Worm (Caenorhabditis elegans) whole organism, L2 larva: ENCODE data around the gene twk-21.
A peak's percentile ranks its signal among the peaks of the same experiment; 100 is the strongest.

Source experiments
- F13H6.1 ChIP-seq: sonication (generic microtip); optimal IDR thresholded peaks from 2 replicates; lab custom pipeline; 2016; ENCODE audit warnings: missing genetic modification characterization, missing compliant biosample characterization
- ZK546.5 ChIP-seq: sonication (generic microtip); optimal IDR thresholded peaks from 2 replicates; lab custom pipeline; 2017; ENCODE audit warnings: missing biosample characterization, missing genetic modification characterization
- aly-2 ChIP-seq: fragments of 150-350 bp; optimal IDR thresholded peaks from 2 replicates; lab custom pipeline; 2014; ENCODE audit warnings: missing biosample characterization, missing genetic modification characterization
- ama-1 ChIP-seq: fragments of 150-350 bp; optimal IDR thresholded peaks from 2 replicates; lab custom pipeline; 2018; ENCODE audit warnings: inconsistent platforms
- blmp-1 ChIP-seq: sonication (generic microtip); optimal IDR thresholded peaks from 2 replicates; lab custom pipeline; 2017; ENCODE audit warnings: missing genetic modification characterization, mild to moderate bottlenecking, missing compliant biosample characterization, antibody characterized with exemption, moderate library complexity; ENCODE audit not compliant: insufficient read depth
- ceh-16 ChIP-seq: fragments of 150-350 bp; optimal IDR thresholded peaks from 2 replicates; lab custom pipeline; 2014; ENCODE audit warnings: missing biosample characterization, missing genetic modification characterization
- crh-2 ChIP-seq: sonication (generic microtip); optimal IDR thresholded peaks from 2 replicates; lab custom pipeline; 2017; ENCODE audit warnings: missing biosample characterization, missing genetic modification characterization
- egl-27 ChIP-seq: sonication (generic microtip); optimal IDR thresholded peaks from 3 replicates; lab custom pipeline; 2017; ENCODE audit warnings: missing biosample characterization, missing genetic modification reagents, missing genetic modification characterization
- elt-1 ChIP-seq: fragments of 150-350 bp; optimal IDR thresholded peaks from 2 replicates; lab custom pipeline; 2014; ENCODE audit warnings: missing biosample characterization, missing genetic modification characterization
- fos-1 ChIP-seq: fragments of 150-350 bp; optimal IDR thresholded peaks from 2 replicates; lab custom pipeline; 2014; ENCODE audit warnings: missing biosample characterization, missing genetic modification characterization
- gmeb-1 ChIP-seq: fragments of 150-350 bp; optimal IDR thresholded peaks from 2 replicates; lab custom pipeline; 2014; ENCODE audit warnings: missing biosample characterization, missing genetic modification characterization
- lin-11 ChIP-seq: fragments of 150-350 bp; sonication (generic microtip); optimal IDR thresholded peaks from 2 replicates; lab custom pipeline; 2014; ENCODE audit warnings: missing biosample characterization, missing genetic modification characterization, inconsistent platforms, mixed read lengths
- lin-13 ChIP-seq: fragments of 150-350 bp; optimal IDR thresholded peaks from 2 replicates; lab custom pipeline; 2014; ENCODE audit warnings: missing biosample characterization, missing genetic modification reagents, missing genetic modification characterization
- lin-39 ChIP-seq: fragments of 150-350 bp; optimal IDR thresholded peaks from 2 replicates; lab custom pipeline; 2014; ENCODE audit warnings: missing biosample characterization, missing genetic modification reagents, missing genetic modification characterization
- lsy-2 ChIP-seq, 2 experiments: fragments of 150-350 bp in 1 of 2; sonication (generic microtip) in 1 of 2; optimal IDR thresholded peaks; 2 replicates each; lab custom pipeline; 2014 to 2017; ENCODE audit warnings: missing biosample characterization in 2 of 2, missing genetic modification characterization in 2 of 2
- mbf-1 ChIP-seq: sonication (generic microtip); optimal IDR thresholded peaks from 2 replicates; lab custom pipeline; 2017; ENCODE audit warnings: missing biosample characterization, missing genetic modification characterization
- mdl-1 ChIP-seq, 2 experiments: fragments of 150-350 bp in 1 of 2; sonication (generic microtip) in 1 of 2; optimal IDR thresholded peaks; 2 replicates each; lab custom pipeline; 2017; ENCODE audit warnings: missing biosample characterization in 2 of 2, missing genetic modification characterization in 2 of 2
- nhr-129 ChIP-seq: fragments of 150-350 bp; optimal IDR thresholded peaks from 2 replicates; lab custom pipeline; 2014; ENCODE audit warnings: missing biosample characterization, missing genetic modification characterization
- nhr-21 ChIP-seq: fragments of 150-350 bp; optimal IDR thresholded peaks from 2 replicates; lab custom pipeline; 2014; ENCODE audit warnings: missing biosample characterization, missing genetic modification characterization
- nhr-237 ChIP-seq: fragments of 150-350 bp; optimal IDR thresholded peaks from 2 replicates; lab custom pipeline; 2014; ENCODE audit warnings: missing biosample characterization, missing genetic modification characterization
- nhr-25 ChIP-seq: fragments of 150-350 bp; sonication (generic microtip); optimal IDR thresholded peaks from 3 replicates; lab custom pipeline; 2014; ENCODE audit warnings: missing biosample characterization, missing genetic modification characterization
- nhr-6 ChIP-seq: fragments of 150-350 bp; optimal IDR thresholded peaks from 2 replicates; lab custom pipeline; 2014; ENCODE audit warnings: missing biosample characterization, missing genetic modification characterization
- nhr-77 ChIP-seq: fragments of 150-350 bp; optimal IDR thresholded peaks from 2 replicates; lab custom pipeline; 2014; ENCODE audit warnings: missing biosample characterization, missing genetic modification characterization
- peb-1 ChIP-seq: fragments of 150-350 bp; optimal IDR thresholded peaks from 2 replicates; lab custom pipeline; 2014; ENCODE audit warnings: missing biosample characterization, missing genetic modification characterization
- sem-4 ChIP-seq: fragments of 150-350 bp; optimal IDR thresholded peaks from 2 replicates; lab custom pipeline; 2014; ENCODE audit warnings: missing biosample characterization, missing genetic modification reagents, missing genetic modification characterization
- skn-1 ChIP-seq: sonication (generic microtip); optimal IDR thresholded peaks from 2 replicates; lab custom pipeline; 2017; ENCODE audit warnings: missing biosample characterization, missing genetic modification characterization
- sma-3 ChIP-seq: sonication (generic microtip); optimal IDR thresholded peaks from 2 replicates; lab custom pipeline; 2016; ENCODE audit warnings: missing genetic modification reagents, missing genetic modification characterization, missing compliant biosample characterization
- sma-9 ChIP-seq, 2 experiments: fragments of 150-350 bp in 1 of 2; sonication (generic microtip) in 1 of 2; optimal IDR thresholded peaks; 2 replicates each; lab custom pipeline; 2014 to 2016; ENCODE audit warnings: missing genetic modification characterization in 2 of 2, mild to moderate bottlenecking in 1 of 2, missing biosample characterization in 1 of 2, missing compliant biosample characterization in 1 of 2, missing genetic modification reagents in 1 of 2, moderate library complexity in 1 of 2
- snpc-4 ChIP-seq: fragments of 150-350 bp; optimal IDR thresholded peaks from 2 replicates; lab custom pipeline; 2014; ENCODE audit warnings: missing biosample characterization, missing genetic modification characterization
- zag-1 ChIP-seq: fragments of 150-350 bp; optimal IDR thresholded peaks from 2 replicates; lab custom pipeline; 2014; ENCODE audit warnings: missing biosample characterization, missing genetic modification characterization
- ztf-4 ChIP-seq: fragments of 150-350 bp; optimal IDR thresholded peaks from 2 replicates; lab custom pipeline; 2014; ENCODE audit warnings: missing biosample characterization, missing genetic modification characterization

The twk-21 gene

DNA sequence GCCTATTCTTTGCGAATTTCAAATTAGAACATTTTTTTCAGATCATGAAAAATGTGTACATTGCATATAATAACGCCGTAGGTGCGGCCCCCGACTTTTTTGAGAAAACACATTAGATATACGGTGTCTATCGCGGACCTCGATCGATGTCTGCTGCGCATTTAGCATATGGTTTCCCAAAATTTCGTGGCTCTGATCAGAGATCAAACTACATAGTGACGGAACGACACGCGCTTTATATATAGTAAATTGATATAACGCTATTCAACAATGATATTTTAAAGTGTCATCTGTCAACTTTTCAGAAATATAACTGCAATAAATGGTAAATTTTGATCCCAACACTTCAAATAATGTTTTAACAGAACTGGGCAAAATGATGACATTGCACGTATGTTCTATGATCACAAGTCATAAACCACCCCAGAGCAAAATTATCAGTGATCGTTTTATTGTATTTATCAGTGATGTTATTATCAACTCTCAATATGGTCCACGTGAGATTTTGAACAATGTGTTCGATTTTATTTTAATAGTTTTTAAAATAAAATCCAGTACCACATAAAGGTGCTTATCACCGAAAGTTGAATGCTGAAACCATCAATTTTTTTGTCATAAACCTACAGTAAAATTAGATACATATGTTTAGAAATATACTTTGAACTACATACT lies 46.7 kb downstream of the twk-21 start (continued):
- TF ChIP-seq mbf-1 (tag; lab: Kevin White, UChicago) (no peak), egl-27 (tag; lab: Kevin White, UChicago) (no peak), ama-1 (lab: Kevin White, UChicago) (no peak), nhr-25 (tag; lab: Kevin White, UChicago) (no peak), nhr-237 (tag; lab: Kevin White, UChicago) (no peak), skn-1 (tag; lab: Kevin White, UChicago) (peak; percentile 90), snpc-4 (tag; lab: Kevin White, UChicago) (no peak), ceh-16 (no peak), aly-2 (tag; lab: Kevin White, UChicago) (no peak), ZK546.5 (tag; lab: Kevin White, UChicago) (no peak), sma-3 (GFP tag; lab: Kevin White, UChicago) (no peak), lsy-2 (tag; optimal IDR thresholded peaks at IDR 0.05; lab: Kevin White, UChicago) (no peak)

DNA sequence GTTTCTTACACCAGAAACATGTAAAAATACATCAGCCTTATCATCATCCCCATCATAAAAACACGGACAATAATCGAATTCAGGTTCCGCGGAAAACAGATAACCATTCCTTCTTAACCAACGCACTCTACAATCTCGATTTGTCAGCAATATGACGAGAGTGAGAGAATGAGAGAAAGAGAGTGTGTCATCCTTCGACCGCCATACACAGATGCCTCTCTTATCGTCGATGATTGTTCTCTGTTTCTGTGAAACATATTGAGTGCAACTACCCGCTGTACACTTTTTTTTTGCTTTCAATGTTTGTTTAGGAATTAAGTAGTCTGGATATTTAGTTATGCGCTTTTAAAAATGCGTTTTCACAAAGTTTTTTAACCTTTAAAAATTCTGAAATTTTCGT lies 49.3 kb downstream of the twk-21 start:
- TF ChIP-seq nhr-21 (peak; percentile 45), gmeb-1 (tag; lab: Kevin White, UChicago) (peak; percentile 30), mdl-1 (tag; optimal IDR thresholded peaks at IDR 0.05; lab: Kevin White, UChicago) (peak; percentile 12 to 14), nhr-129 (tag; lab: Kevin White, UChicago) (peak; percentile 77), F13H6.1 (tag; lab: Kevin White, UChicago) (peak; percentile 67), egl-27 (tag; lab: Kevin White, UChicago) (peak; percentile 1), fos-1 (tag; lab: Kevin White, UChicago) (peak; percentile 98), lsy-2 (tag; optimal IDR thresholded peaks at IDR 0.05; lab: Kevin White, UChicago) (peak in 1 of 2 experiments; percentile 36), sem-4 (tag; lab: Kevin White, UChicago) (no peak), skn-1 (tag; lab: Kevin White, UChicago) (peak; percentile 95), nhr-25 (tag; lab: Kevin White, UChicago) (peak; percentile 9), lin-11 (no peak), ztf-4 (tag; lab: Kevin White, UChicago) (no peak), crh-2 (tag; lab: Kevin White, UChicago) (peak; percentile 50), blmp-1 (tag; lab: Kevin White, UChicago) (peak; percentile 46), elt-1 (tag; lab: Kevin White, UChicago) (peak; percentile 45), sma-3 (GFP tag; lab: Kevin White, UChicago) (peak; percentile 68), lin-13 (GFP tag; lab: Kevin White, UChicago) (no peak), sma-9 (GFP tag; optimal IDR thresholded peaks at IDR 0.05; lab: Kevin White, UChicago) (peak; percentile 92), sma-9 (tag; optimal IDR thresholded peaks at IDR 0.05; lab: Kevin White, UChicago) (no peak)

DNA sequence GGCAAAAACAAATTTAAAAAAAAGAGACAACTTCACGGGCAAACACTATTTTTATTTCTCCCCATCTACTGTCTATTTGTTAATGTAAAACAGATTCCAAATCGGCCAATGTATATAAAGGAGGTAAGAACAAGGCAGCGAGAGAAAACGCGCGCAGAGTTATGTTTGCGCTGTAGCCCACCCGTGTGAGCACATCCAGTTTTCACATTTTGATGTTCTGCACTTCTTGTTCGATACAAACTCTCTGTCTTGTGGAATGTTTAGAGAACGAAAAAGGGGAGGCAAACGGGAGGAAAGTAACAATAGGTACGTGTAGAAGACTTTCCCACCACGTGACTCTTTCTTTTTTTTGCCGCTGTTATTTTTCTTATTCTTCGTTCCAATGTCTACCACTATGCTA lies 52.8 kb downstream of the twk-21 start:
- no peak for TF ChIP-seq ztf-4 (tag; lab: Kevin White, UChicago)
- TF ChIP-seq peb-1, result no peak
- TF ChIP-seq fos-1 (tag; lab: Kevin White, UChicago), result no peak
- no peak for TF ChIP-seq nhr-77 (tag; lab: Kevin White, UChicago)
- TF ChIP-seq nhr-6 (tag; lab: Kevin White, UChicago), result no peak
- peak; percentile 70 for TF ChIP-seq F13H6.1 (tag; lab: Kevin White, UChicago)
- peak; percentile 11 for TF ChIP-seq sma-9 (GFP tag; optimal IDR thresholded peaks at IDR 0.05; lab: Kevin White, UChicago)
- no peak for TF ChIP-seq sma-9 (tag; optimal IDR thresholded peaks at IDR 0.05; lab: Kevin White, UChicago)
- no peak for TF ChIP-seq egl-27 (tag; lab: Kevin White, UChicago)
- peak; percentile 13 for TF ChIP-seq nhr-129 (tag; lab: Kevin White, UChicago)
- no peak for TF ChIP-seq lin-39 (tag; lab: Kevin White, UChicago)
- no peak for TF ChIP-seq zag-1 (tag; lab: Kevin White, UChicago)
- no peak for TF ChIP-seq crh-2 (tag; lab: Kevin White, UChicago)
